Worm (Caenorhabditis elegans) whole organism, L2 larva: ENCODE results near the gene M153.5.

Experiments
- R02D3.7 ChIP-seq: fragments of 150-350 bp; optimal IDR thresholded peaks from 2 replicates; lab custom pipeline; 2014; ENCODE audit warnings: missing biosample characterization, missing genetic modification characterization
- ceh-82 ChIP-seq: fragments of 150-350 bp; optimal IDR thresholded peaks from 2 replicates; lab custom pipeline; 2014; ENCODE audit warnings: missing biosample characterization, missing genetic modification characterization
- elt-1 ChIP-seq: fragments of 150-350 bp; optimal IDR thresholded peaks from 2 replicates; lab custom pipeline; 2014; ENCODE audit warnings: missing biosample characterization, missing genetic modification characterization
- elt-3 ChIP-seq: sonication (generic microtip); optimal IDR thresholded peaks from 2 replicates; lab custom pipeline; 2017; ENCODE audit warnings: missing biosample characterization, missing genetic modification characterization
- lin-11 ChIP-seq: fragments of 150-350 bp; sonication (generic microtip); optimal IDR thresholded peaks from 2 replicates; lab custom pipeline; 2014; ENCODE audit warnings: missing biosample characterization, missing genetic modification characterization, inconsistent platforms, mixed read lengths
- lin-39 ChIP-seq: fragments of 150-350 bp; optimal IDR thresholded peaks from 2 replicates; lab custom pipeline; 2014; ENCODE audit warnings: missing biosample characterization, missing genetic modification reagents, missing genetic modification characterization
- mdl-1 ChIP-seq, 2 experiments: fragments of 150-350 bp in 1 of 2; sonication (generic microtip) in 1 of 2; optimal IDR thresholded peaks; 2 replicates each; lab custom pipeline; 2017; ENCODE audit warnings: missing biosample characterization in 2 of 2, missing genetic modification characterization in 2 of 2
- nhr-237 ChIP-seq: fragments of 150-350 bp; optimal IDR thresholded peaks from 2 replicates; lab custom pipeline; 2014; ENCODE audit warnings: missing biosample characterization, missing genetic modification characterization
- nhr-25 ChIP-seq: fragments of 150-350 bp; sonication (generic microtip); optimal IDR thresholded peaks from 3 replicates; lab custom pipeline; 2014; ENCODE audit warnings: missing biosample characterization, missing genetic modification characterization
- skn-1 ChIP-seq: sonication (generic microtip); optimal IDR thresholded peaks from 2 replicates; lab custom pipeline; 2017; ENCODE audit warnings: missing biosample characterization, missing genetic modification characterization
- unc-62 ChIP-seq: fragments of 150-350 bp; optimal IDR thresholded peaks from 2 replicates; lab custom pipeline; 2014; ENCODE audit warnings: missing biosample characterization, missing genetic modification reagents, missing genetic modification characterization
- zag-1 ChIP-seq: fragments of 150-350 bp; optimal IDR thresholded peaks from 2 replicates; lab custom pipeline; 2014; ENCODE audit warnings: missing biosample characterization, missing genetic modification characterization
- ztf-11 ChIP-seq: sonication (generic microtip); optimal IDR thresholded peaks from 2 replicates; lab custom pipeline; 2017; ENCODE audit warnings: missing biosample characterization, missing genetic modification characterization
- ztf-4 ChIP-seq: fragments of 150-350 bp; optimal IDR thresholded peaks from 2 replicates; lab custom pipeline; 2014; ENCODE audit warnings: missing biosample characterization, missing genetic modification characterization

ce11 chrX:12141051-12141450 is 2.7 kb upstream of the M153.5 start, which contains the start of gene lyst-1:
- no peak for TF ChIP-seq R02D3.7 (tag; lab: Kevin White, UChicago)
- no peak for TF ChIP-seq elt-3 (tag; lab: Kevin White, UChicago)
- TF ChIP-seq ztf-4: no peak
- TF ChIP-seq mdl-1 (tag; optimal IDR thresholded peaks at IDR 0.05; lab: Kevin White, UChicago): no peak
- TF ChIP-seq nhr-25 (tag; lab: Kevin White, UChicago): no peak
- TF ChIP-seq unc-62 (GFP tag; lab: Kevin White, UChicago): no peak
- TF ChIP-seq lin-39 (tag; lab: Kevin White, UChicago): no peak
- no peak for TF ChIP-seq skn-1 (tag; lab: Kevin White, UChicago)
- TF ChIP-seq nhr-237 (tag; lab: Kevin White, UChicago): no peak
- TF ChIP-seq zag-1 (tag; lab: Kevin White, UChicago): no peak
- TF ChIP-seq elt-1 (tag; lab: Kevin White, UChicago): no peak
- no peak for TF ChIP-seq ceh-82 (tag; lab: Kevin White, UChicago)
- no peak for TF ChIP-seq ztf-11 (tag; lab: Kevin White, UChicago)
- TF ChIP-seq lin-11 (tag; lab: Kevin White, UChicago): no peak
